Fruit fly (Drosophila melanogaster) whole organism: ENCODE measurements around the gene Ptpa.

Experiments
- CG8478 ChIP-seq: fragments of >200 bp; optimal IDR thresholded peaks from 2 replicates; lab custom pipeline; 2018; ENCODE audit warnings: inconsistent platforms
- Dll ChIP-seq: fragments of >200 bp; optimal IDR thresholded peaks from 2 replicates; lab custom pipeline; 2017
- EcR ChIP-seq, 2 experiments: fragments of >200 bp; optimal IDR thresholded peaks; 2 replicates each; lab custom pipeline; 2017; ENCODE audit warnings: missing biosample characterization in 2 of 2, missing genetic modification characterization in 2 of 2, missing genetic modification reagents in 2 of 2
- pan ChIP-seq: fragments of >200 bp; optimal IDR thresholded peaks from 2 replicates; lab custom pipeline; 2017
- psq ChIP-seq: fragments of >200 bp; optimal IDR thresholded peaks from 2 replicates; lab custom pipeline; 2017
- usp ChIP-seq: fragments of >200 bp; optimal IDR thresholded peaks from 2 replicates; lab custom pipeline; 2017; ENCODE audit warnings: missing biosample characterization, missing genetic modification characterization, mixed read lengths

Gene Ptpa

dm6 chr2L:3376684-3377086 is at the start of gene Ptpa, which contains the start of gene CG9662:
Ptpa (plus strand) TSS chr2L:3377002.
CG9662 (minus strand) TSS chr2L:3376737.
- TF ChIP-seq psq (lab: Kevin White, UChicago) (no peak), pan (no peak), usp (GFP tag; lab: Kevin White, UChicago) (no peak), Dll (lab: Kevin White, UChicago) (no peak), EcR (GFP tag; optimal IDR thresholded peaks at IDR 0.05; lab: Kevin White, UChicago) (no peak), CG8478 (no peak)

- TF ChIP-seq EcR (GFP tag; optimal IDR thresholded peaks at IDR 0.05; lab: Kevin White, UChicago) (no peak), pan (no peak), psq (lab: Kevin White, UChicago) (no peak), Dll (lab: Kevin White, UChicago) (no peak), usp (GFP tag; lab: Kevin White, UChicago) (no peak), CG8478 (no peak)
Measured at dm6 chr2L:3327603-3328002, 49.2 kb upstream of the Ptpa start, which contains the start of gene CG33282. CG33282 (plus strand) TSS chr2L:3327903.

dm6 chr2L:3330628-3331027 is 46.2 kb upstream of the Ptpa start, which contains the start of gene CG3285:
CG3285 (plus strand) TSS chr2L:3330928.
- TF ChIP-seq usp (GFP tag; lab: Kevin White, UChicago) (no peak), EcR (GFP tag; optimal IDR thresholded peaks at IDR 0.05; lab: Kevin White, UChicago) (no peak), pan (no peak), psq (lab: Kevin White, UChicago) (no peak), Dll (lab: Kevin White, UChicago) (no peak), CG8478 (no peak)

dm6 chr2L:3332514-3332913 is 44.3 kb upstream of the Ptpa start, which contains the start of gene CG15408:
CG15408 (plus strand) TSS chr2L:3332814.
- no peak for TF ChIP-seq Dll (lab: Kevin White, UChicago)
- TF ChIP-seq pan: no peak
- no peak for TF ChIP-seq EcR (GFP tag; optimal IDR thresholded peaks at IDR 0.05; lab: Kevin White, UChicago)
- no peak for TF ChIP-seq usp (GFP tag; lab: Kevin White, UChicago)
- no peak for TF ChIP-seq psq (lab: Kevin White, UChicago)
- no peak for TF ChIP-seq CG8478

- TF ChIP-seq Dll (lab: Kevin White, UChicago) (no peak), pan (peak; percentile 57)
Measured at dm6 chr2L:3338566-3339215, 38.1 kb upstream of the Ptpa start.

dm6 chr2L:3339420-3339819 is 37.4 kb upstream of the Ptpa start:
- TF ChIP-seq EcR (GFP tag; optimal IDR thresholded peaks at IDR 0.05; lab: Kevin White, UChicago): peak; percentile 96 to 97
- TF ChIP-seq CG8478: no peak
- no peak for TF ChIP-seq Dll (lab: Kevin White, UChicago)

- TF ChIP-seq psq (lab: Kevin White, UChicago): no peak
- TF ChIP-seq EcR (GFP tag; optimal IDR thresholded peaks at IDR 0.05; lab: Kevin White, UChicago): peak; percentile 10 to 68
- TF ChIP-seq CG8478: no peak
- TF ChIP-seq usp (GFP tag; lab: Kevin White, UChicago): no peak
- no peak for TF ChIP-seq pan
Measured at dm6 chr2L:3341231-3341935, 35.4 kb upstream of the Ptpa start.

dm6 chr2L:3342369-3342768 is 34.4 kb upstream of the Ptpa start:
- TF ChIP-seq usp (GFP tag; lab: Kevin White, UChicago): no peak
- TF ChIP-seq CG8478: no peak
- TF ChIP-seq psq (lab: Kevin White, UChicago): no peak
- no peak for TF ChIP-seq EcR (GFP tag; optimal IDR thresholded peaks at IDR 0.05; lab: Kevin White, UChicago)

dm6 chr2L:3345763-3346482 is 30.9 kb upstream of the Ptpa start:
- TF ChIP-seq Dll (lab: Kevin White, UChicago) (peak; percentile 14), usp (GFP tag; lab: Kevin White, UChicago) (no peak), EcR (GFP tag; optimal IDR thresholded peaks at IDR 0.05; lab: Kevin White, UChicago) (peak; percentile 91 to 97), pan (no peak)

dm6 chr2L:3346483-3346839 is 30.3 kb upstream of the Ptpa start:
- TF ChIP-seq psq (lab: Kevin White, UChicago): no peak
- no peak for TF ChIP-seq CG8478
- TF ChIP-seq pan: no peak
- no peak for TF ChIP-seq EcR (GFP tag; optimal IDR thresholded peaks at IDR 0.05; lab: Kevin White, UChicago)
- TF ChIP-seq usp (GFP tag; lab: Kevin White, UChicago): no peak
- no peak for TF ChIP-seq Dll (lab: Kevin White, UChicago)

dm6 chr2L:3348146-3348747 is 28.6 kb upstream of the Ptpa start:
- no peak for TF ChIP-seq EcR (GFP tag; optimal IDR thresholded peaks at IDR 0.05; lab: Kevin White, UChicago)
- no peak for TF ChIP-seq usp (GFP tag; lab: Kevin White, UChicago)
- no peak for TF ChIP-seq psq (lab: Kevin White, UChicago)
- TF ChIP-seq Dll (lab: Kevin White, UChicago): no peak
- TF ChIP-seq CG8478: no peak
- no peak for TF ChIP-seq pan
